Worm (Caenorhabditis elegans) whole organism, L4 larva: Measurements from ENCODE around the gene txt-13.
A peak's percentile ranks its signal among the peaks of the same experiment; 100 is the strongest.

ENCODE experiments used
- F44E2.7 ChIP-seq: fragments of 200-800 bp; sonication (Bioruptor generic); IDR thresholded peaks from 2 replicates; pipeline ENCODE4 v2.1.2; 2022; ENCODE audit warnings: missing genetic modification characterization, missing compliant biosample characterization
- R02D3.7 ChIP-seq: fragments of 150-350 bp; sonication (generic microtip); optimal IDR thresholded peaks from 3 replicates; lab custom pipeline; 2014; ENCODE audit warnings: missing biosample characterization, missing genetic modification characterization
- T20F7.1 ChIP-seq: fragments of 200-800 bp; sonication (Bioruptor generic); optimal IDR thresholded peaks from 2 replicates; lab custom pipeline; 2018; ENCODE audit warnings: mild to moderate bottlenecking, missing genetic modification characterization, missing compliant biosample characterization
- Y105C5A.15 ChIP-seq: fragments of 200-800 bp; sonication (Bioruptor generic); IDR thresholded peaks from 2 replicates; pipeline ENCODE4 v1.3.6; 2022; ENCODE audit warnings: missing genetic modification characterization, missing compliant biosample characterization
- Y48G9A.11 ChIP-seq: fragments of 200-800 bp; sonication (Bioruptor generic); IDR thresholded peaks from 2 replicates; pipeline ENCODE4 v1.3.6; 2022; ENCODE audit warnings: missing genetic modification reagents, missing genetic modification characterization, missing compliant biosample characterization
- Y75B8A.6 ChIP-seq: fragments of 200-800 bp; sonication (Bioruptor generic); IDR thresholded peaks from 2 replicates; pipeline ENCODE4 v1.3.6; 2022; ENCODE audit warnings: missing genetic modification reagents, missing genetic modification characterization, missing compliant biosample characterization
- ZK337.2 ChIP-seq: fragments of 200-800 bp; sonication (Bioruptor generic); IDR thresholded peaks from 2 replicates; pipeline ENCODE4 v1.3.6; 2022; ENCODE audit warnings: missing genetic modification reagents, missing genetic modification characterization, missing compliant biosample characterization
- ZK546.5 ChIP-seq, 2 experiments: sonication (generic microtip); optimal IDR thresholded peaks; 2 replicates each; lab custom pipeline; 2017; ENCODE audit warnings: missing biosample characterization in 2 of 2, missing genetic modification characterization in 2 of 2
- aha-1 ChIP-seq: fragments of 150-350 bp; peaks from one replicate; lab custom pipeline; 2014; ENCODE audit warnings: missing biosample characterization, missing genetic modification characterization
- aly-2 ChIP-seq: sonication (generic microtip); optimal IDR thresholded peaks from 2 replicates; lab custom pipeline; 2018; ENCODE audit warnings: missing biosample characterization, missing genetic modification characterization
- arid-1 ChIP-seq: fragments of 200-800 bp; sonication (Bioruptor generic); conservative IDR thresholded peaks from 2 replicates; pipeline ENCODE4 v1.3.6; 2022; ENCODE audit warnings: missing genetic modification reagents, missing genetic modification characterization, missing compliant biosample characterization
- attf-4 ChIP-seq: sonication (generic microtip); optimal IDR thresholded peaks from 3 replicates; lab custom pipeline; 2017; ENCODE audit warnings: missing biosample characterization, missing genetic modification characterization
- ceh-20 ChIP-seq: fragments of 200-800 bp; sonication (Bioruptor generic); IDR thresholded peaks from 2 replicates; pipeline ENCODE4 v1.3.6; 2022; ENCODE audit warnings: missing genetic modification reagents, missing genetic modification characterization, missing compliant biosample characterization
- ceh-62 ChIP-seq: sonication (generic microtip); optimal IDR thresholded peaks from 2 replicates; lab custom pipeline; 2017; ENCODE audit warnings: missing biosample characterization, missing genetic modification characterization
- ceh-82 ChIP-seq: sonication (generic microtip); optimal IDR thresholded peaks from 2 replicates; lab custom pipeline; 2017; ENCODE audit warnings: missing biosample characterization, missing genetic modification characterization
- cey-2 ChIP-seq: sonication (generic microtip); optimal IDR thresholded peaks from 3 replicates; lab custom pipeline; 2017; ENCODE audit warnings: missing genetic modification characterization, mild to moderate bottlenecking, missing compliant biosample characterization, antibody characterized with exemption, borderline replicate concordance; ENCODE audit not compliant: insufficient read depth
- daf-12 ChIP-seq: fragments of 150-350 bp; optimal IDR thresholded peaks from 2 replicates; lab custom pipeline; 2014; ENCODE audit warnings: missing biosample characterization, missing genetic modification reagents, missing genetic modification characterization
- daf-8 ChIP-seq: fragments of 200-800 bp; sonication (Bioruptor generic); IDR thresholded peaks from 2 replicates; pipeline ENCODE4 v1.3.6; 2022; ENCODE audit warnings: missing genetic modification characterization, missing compliant biosample characterization
- dmd-8 ChIP-seq: fragments of 200-800 bp; sonication (Bioruptor generic); IDR thresholded peaks from 2 replicates; pipeline ENCODE4 v1.3.6; 2022; ENCODE audit warnings: missing genetic modification characterization, missing compliant biosample characterization
- dpl-1 ChIP-seq: fragments of 150-350 bp; optimal IDR thresholded peaks from 2 replicates; lab custom pipeline; 2014; ENCODE audit warnings: missing biosample characterization, missing genetic modification reagents, missing genetic modification characterization
- duxl-1 ChIP-seq: sonication (generic microtip); optimal IDR thresholded peaks from 2 replicates; lab custom pipeline; 2016; ENCODE audit warnings: mild to moderate bottlenecking, missing genetic modification characterization, moderate library complexity, missing compliant biosample characterization; ENCODE audit not compliant: poor library complexity
- gei-8 ChIP-seq: fragments of 200-800 bp; sonication (Bioruptor generic); optimal IDR thresholded peaks from 2 replicates; lab custom pipeline; 2018; ENCODE audit warnings: mild to moderate bottlenecking, missing genetic modification characterization, missing compliant biosample characterization
- hif-1 ChIP-seq, 2 experiments: sonication (generic microtip); optimal IDR thresholded peaks; 2 replicates each; lab custom pipeline; 2016 to 2017; ENCODE audit warnings: missing compliant biosample characterization in 2 of 2, missing genetic modification characterization in 2 of 2, missing genetic modification reagents in 2 of 2, missing genotype in 2 of 2, mild to moderate bottlenecking in 1 of 2
- hlh-11 ChIP-seq: fragments of 200-800 bp; sonication (Bioruptor generic); optimal IDR thresholded peaks from 2 replicates; lab custom pipeline; 2018; ENCODE audit warnings: mild to moderate bottlenecking, missing genetic modification characterization, missing compliant biosample characterization
- lin-38 ChIP-seq: fragments of 200-800 bp; sonication (Bioruptor generic); IDR thresholded peaks from 2 replicates; pipeline ENCODE4 v1.3.6; 2022; ENCODE audit warnings: missing genetic modification reagents, missing genetic modification characterization, missing compliant biosample characterization
- lin-39 ChIP-seq: fragments of 150-350 bp; optimal IDR thresholded peaks from 2 replicates; lab custom pipeline; 2014; ENCODE audit warnings: missing biosample characterization, missing genetic modification reagents, missing genetic modification characterization
- lir-3 ChIP-seq: sonication (generic microtip); optimal IDR thresholded peaks from 2 replicates; lab custom pipeline; 2016; ENCODE audit warnings: mild to moderate bottlenecking, missing genetic modification characterization, missing compliant biosample characterization
- lsy-2 ChIP-seq, 2 experiments: fragments of 150-350 bp in 1 of 2; sonication (generic microtip) in 1 of 2; optimal IDR thresholded peaks; 2 replicates each; lab custom pipeline; 2014 to 2017; ENCODE audit warnings: missing biosample characterization in 2 of 2, missing genetic modification characterization in 2 of 2
- madf-5 ChIP-seq, 2 experiments: fragments of 200-800 bp; sonication (Bioruptor generic); IDR thresholded peaks; 2 replicates each; pipeline ENCODE4 v1.3.6; 2022; ENCODE audit warnings: missing compliant biosample characterization in 2 of 2, missing genetic modification characterization in 2 of 2
- madf-9 ChIP-seq: fragments of 200-800 bp; sonication (Bioruptor generic); conservative IDR thresholded peaks from 2 replicates; pipeline ENCODE4 v1.3.6; 2022; ENCODE audit warnings: missing genetic modification reagents, missing genetic modification characterization, missing compliant biosample characterization
- mdt-29 ChIP-seq: fragments of 200-800 bp; sonication (Bioruptor generic); IDR thresholded peaks from 2 replicates; pipeline ENCODE4 v1.3.6; 2022; ENCODE audit warnings: missing genetic modification reagents, missing genetic modification characterization, missing compliant biosample characterization
- mep-1 ChIP-seq: fragments of 150-350 bp; sonication (generic microtip); optimal IDR thresholded peaks from 3 replicates; lab custom pipeline; 2014; ENCODE audit warnings: missing biosample characterization, missing genetic modification characterization
- mes-2 ChIP-seq: sonication (generic microtip); optimal IDR thresholded peaks from 2 replicates; lab custom pipeline; 2016; ENCODE audit warnings: missing genotype, mild to moderate bottlenecking, missing genetic modification characterization, missing compliant biosample characterization; ENCODE audit not compliant: poor library complexity, severe bottlenecking
- mxl-2 ChIP-seq: fragments of 200-800 bp; sonication (Bioruptor generic); conservative IDR thresholded peaks from 2 replicates; pipeline ENCODE4 v1.3.6; 2022; ENCODE audit warnings: missing genetic modification reagents, missing genetic modification characterization, missing compliant biosample characterization
- nhr-102 ChIP-seq: sonication (generic microtip); optimal IDR thresholded peaks from 2 replicates; lab custom pipeline; 2016; ENCODE audit warnings: mild to moderate bottlenecking, missing genetic modification characterization, moderate library complexity, missing compliant biosample characterization
- nhr-11 ChIP-seq: fragments of 150-350 bp; optimal IDR thresholded peaks from 2 replicates; lab custom pipeline; 2014; ENCODE audit warnings: missing biosample characterization, missing genetic modification characterization
- nhr-28 ChIP-seq: fragments of 150-350 bp; optimal IDR thresholded peaks from 2 replicates; lab custom pipeline; 2014; ENCODE audit warnings: missing biosample characterization, missing genetic modification characterization
- nhr-41 ChIP-seq: fragments of 200-800 bp; sonication (Bioruptor generic); IDR thresholded peaks from 2 replicates; pipeline ENCODE4 v1.3.6; 2022; ENCODE audit warnings: missing genetic modification reagents, missing genetic modification characterization, missing compliant biosample characterization
- nhr-77 ChIP-seq: fragments of 150-350 bp; optimal IDR thresholded peaks from 2 replicates; lab custom pipeline; 2014; ENCODE audit warnings: missing biosample characterization, missing genetic modification characterization
- php-3 ChIP-seq: fragments of 200-800 bp; sonication (Bioruptor generic); IDR thresholded peaks from 2 replicates; pipeline ENCODE4 v1.3.6; 2022; ENCODE audit warnings: missing genetic modification reagents, missing genetic modification characterization, missing compliant biosample characterization
- spr-3 ChIP-seq: fragments of 200-800 bp; sonication (Bioruptor generic); optimal IDR thresholded peaks from 2 replicates; lab custom pipeline; 2018; ENCODE audit warnings: mild to moderate bottlenecking, missing genetic modification characterization, missing compliant biosample characterization
- tra-1 ChIP-seq: fragments of 200-800 bp; sonication (Bioruptor generic); IDR thresholded peaks from 2 replicates; pipeline ENCODE4 v1.3.6; 2022; ENCODE audit warnings: missing genetic modification reagents, missing genetic modification characterization, missing compliant biosample characterization
- vab-7 ChIP-seq: fragments of 200-800 bp; sonication (Bioruptor generic); IDR thresholded peaks from 2 replicates; pipeline ENCODE4 v1.3.6; 2022; ENCODE audit warnings: missing genetic modification reagents, missing genetic modification characterization, missing compliant biosample characterization
- zfp-2 ChIP-seq: sonication (generic microtip); optimal IDR thresholded peaks from 2 replicates; lab custom pipeline; 2016; ENCODE audit warnings: mild to moderate bottlenecking, missing genetic modification characterization, missing compliant biosample characterization
- zip-11 ChIP-seq: fragments of 200-800 bp; sonication (Bioruptor generic); IDR thresholded peaks from 2 replicates; pipeline ENCODE4 v1.3.6; 2022; ENCODE audit warnings: missing genetic modification characterization, missing compliant biosample characterization
- zip-2 ChIP-seq: fragments of 150-350 bp; optimal IDR thresholded peaks from 2 replicates; lab custom pipeline; 2014; ENCODE audit warnings: missing biosample characterization, missing genetic modification characterization
- ztf-11 ChIP-seq: fragments of 150-350 bp; optimal IDR thresholded peaks from 2 replicates; lab custom pipeline; 2014; ENCODE audit warnings: missing biosample characterization, missing genetic modification characterization
- ztf-7 ChIP-seq: fragments of 150-350 bp; optimal IDR thresholded peaks from 2 replicates; lab custom pipeline; 2014; ENCODE audit warnings: missing biosample characterization, missing genetic modification characterization

Gene txt-13

ce11 chrII:10571967-10572366, 1.6 kb downstream of the txt-13 start, which contains the start of gene C06A1.3:
Gene C06A1.3 (plus strand): TSS chrII:10572267.
- TF ChIP-seq zip-2 (no peak), daf-8 (GFP tag; lab: Robert Waterston, UW) (no peak), nhr-11 (no peak), ZK546.5 (tag; optimal IDR thresholded peaks at IDR 0.05; lab: Kevin White, UChicago) (no peak), lsy-2 (tag; optimal IDR thresholded peaks at IDR 0.05; lab: Kevin White, UChicago) (no peak)

DNA sequence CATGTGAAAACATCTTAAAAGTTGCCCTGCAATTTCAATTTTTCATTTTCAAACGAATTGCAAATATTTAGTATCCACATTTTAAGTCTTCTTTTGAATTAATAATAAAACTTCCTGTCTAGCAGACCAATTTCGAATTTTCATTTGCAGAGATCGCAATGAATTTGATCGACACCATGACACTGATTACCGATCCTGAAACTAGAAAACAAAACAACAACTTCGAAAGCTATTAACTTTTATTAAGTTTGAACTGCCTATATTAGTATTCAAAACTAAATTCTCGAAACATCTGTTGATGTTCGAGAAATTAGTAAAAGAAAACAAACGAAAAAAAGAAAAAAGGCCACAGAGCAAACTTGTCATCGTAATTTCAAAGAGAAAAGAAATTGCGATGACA, 3.8 kb downstream of the txt-13 start:
- peak; percentile 60 for TF ChIP-seq lin-38 (GFP tag; lab: Robert Waterston, UW)
- peak; percentile 21 for TF ChIP-seq duxl-1 (tag; lab: Kevin White, UChicago)
- 0 out of 4 replicates have a peak, but pooled peaks of 1 of the 2 experiments have one; percentile 16 for TF ChIP-seq madf-5 (GFP tag; IDR thresholded peaks at IDR 0.05; lab: Robert Waterston, UW)
- TF ChIP-seq madf-9 (GFP tag; lab: Robert Waterston, UW) = no peak
- TF ChIP-seq, all 104 proteins: peak for 3

DNA sequence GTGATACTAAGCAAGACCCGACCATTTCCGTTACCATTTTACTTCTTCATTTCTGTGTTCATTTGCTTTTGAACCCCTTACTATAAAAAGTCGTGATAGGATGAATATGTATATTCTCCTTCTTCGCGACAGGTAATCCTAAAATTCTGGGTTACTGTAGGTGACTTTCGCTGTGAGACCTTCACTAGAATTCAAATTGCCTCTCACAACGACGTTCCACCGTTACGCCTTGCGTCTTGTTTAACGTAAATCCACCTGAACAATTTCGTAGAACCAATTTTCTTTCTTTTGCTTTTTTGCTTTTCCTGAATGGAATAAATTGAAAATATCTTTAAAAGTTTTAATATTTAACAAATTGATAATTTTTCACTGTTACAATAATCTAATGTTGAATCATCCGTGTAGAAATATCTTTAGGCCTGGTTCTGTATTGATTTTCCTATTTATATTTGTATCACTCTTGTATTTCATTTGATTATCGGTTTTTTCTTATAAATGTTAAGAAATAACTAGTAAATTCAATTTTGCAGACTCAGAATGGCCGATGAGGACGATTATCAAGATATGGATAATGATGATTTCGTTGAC, 8.5 kb downstream of the txt-13 start, which contains the start of gene rpb-6:
rpb-6 (plus strand) TSS at position 538 of the 588 bp plus-strand sequence.
- TF ChIP-seq ztf-11 (tag; lab: Kevin White, UChicago) (no peak), nhr-77 (no peak), php-3 (no peak), mdt-29 (GFP tag; lab: Robert Waterston, UW) (no peak), R02D3.7 (tag; lab: Kevin White, UChicago) (peak; percentile 51), ztf-7 (no peak), nhr-28 (tag; lab: Kevin White, UChicago) (no peak), lir-3 (no peak), ceh-62 (tag; lab: Kevin White, UChicago) (no peak), lin-38 (GFP tag; lab: Robert Waterston, UW) (no peak), tra-1 (GFP tag; lab: Robert Waterston, UW) (no peak), spr-3 (GFP tag; lab: Kevin White, UChicago) (no peak), nhr-102 (tag; lab: Kevin White, UChicago) (no peak), daf-12 (tag; lab: Kevin White, UChicago) (no peak), mxl-2 (GFP tag; lab: Robert Waterston, UW) (no peak), ZK337.2 (GFP tag; lab: Robert Waterston, UW) (no peak), lin-39 (tag; lab: Kevin White, UChicago) (no peak), arid-1 (no peak), ceh-82 (no peak), cey-2 (no peak), dmd-8 (GFP tag; lab: Robert Waterston, UW) (no peak), aha-1 (tag; lab: Kevin White, UChicago) (no peak), mep-1 (no peak), mes-2 (tag; lab: Kevin White, UChicago) (peak; percentile 59), zip-11 (GFP tag; lab: Robert Waterston, UW) (no peak), zfp-2 (tag; lab: Kevin White, UChicago) (no peak), attf-4 (tag; lab: Kevin White, UChicago) (no peak), nhr-41 (GFP tag; lab: Robert Waterston, UW) (no peak), Y75B8A.6 (no peak), Y105C5A.15 (GFP tag; lab: Robert Waterston, UW) (no peak), dpl-1 (GFP tag; lab: Kevin White, UChicago) (peak; percentile 74), T20F7.1 (GFP tag; lab: Kevin White, UChicago) (peak; percentile 93), hlh-11 (tag; lab: Kevin White, UChicago) (no peak), ceh-20 (no peak), gei-8 (GFP tag; lab: Kevin White, UChicago) (no peak), madf-9 (GFP tag; lab: Robert Waterston, UW) (no peak), aly-2 (tag; lab: Kevin White, UChicago) (no peak), vab-7 (GFP tag; lab: Robert Waterston, UW) (no peak), hif-1 (tag; optimal IDR thresholded peaks at IDR 0.05; lab: Kevin White, UChicago) (no peak), F44E2.7 (GFP tag; lab: Robert Waterston, UW) (no peak), Y48G9A.11 (GFP tag; lab: Robert Waterston, UW) (peak; percentile 95)
